Fruit fly (Drosophila melanogaster) whole organism, embryonic: ENCODE measurements around the gene CG10283.
A peak's percentile ranks its signal among the peaks of the same experiment; 100 is the strongest.

Experiments
- CTCF ChIP-seq: fragments of 200-800 bp; sonication (Bioruptor generic); optimal IDR thresholded peaks from 2 replicates; lab custom pipeline; 2017; ENCODE audit warnings: missing biosample characterization, mild to moderate bottlenecking, missing genetic modification characterization, moderate library complexity
- CrebB ChIP-seq: fragments of 200-800 bp; sonication (Bioruptor generic); optimal IDR thresholded peaks from 3 replicates; lab custom pipeline; 2018; ENCODE audit warnings: missing biosample characterization, mild to moderate bottlenecking, missing genetic modification characterization
- Ets65A ChIP-seq: fragments of 200-800 bp; sonication (Bioruptor generic); peaks from one replicate; lab custom pipeline; 2016; ENCODE audit warnings: missing biosample characterization, missing genetic modification characterization
- cato ChIP-seq: fragments of 200-800 bp; sonication (Bioruptor generic); optimal IDR thresholded peaks from 2 replicates; lab custom pipeline; 2016; ENCODE audit warnings: missing biosample characterization, missing genetic modification characterization, borderline replicate concordance
- ranshi ChIP-seq: fragments of 200-800 bp; sonication (Bioruptor generic); IDR thresholded peaks from 2 replicates; pipeline ENCODE4 v1.3.6; 2022; ENCODE audit warnings: missing biosample characterization, missing genetic modification characterization

DNA sequence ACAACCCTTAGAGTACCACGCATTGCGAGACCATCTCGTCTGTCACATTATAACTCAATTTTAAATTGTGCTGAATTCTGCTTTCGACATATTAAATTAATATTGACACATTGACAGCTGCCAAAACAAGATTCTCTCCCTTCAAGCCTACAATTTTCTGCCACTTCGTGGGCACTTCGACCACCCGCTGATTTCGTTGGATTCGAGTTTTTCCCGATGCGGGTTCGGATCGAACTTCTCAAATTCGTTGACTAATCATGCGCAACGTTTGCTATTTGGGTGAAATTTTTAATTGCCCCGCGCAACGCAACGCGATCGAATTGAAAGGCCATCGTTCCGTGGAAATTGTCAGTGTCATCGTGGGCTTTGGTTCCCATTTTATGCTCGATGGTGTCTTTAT is 22.6 kb upstream of the CG10283 start:
- TF ChIP-seq CrebB (tag; lab: Kevin White, UChicago) = no peak
- TF ChIP-seq ranshi (GFP tag; lab: Robert Waterston, UW) = no peak
- TF ChIP-seq Ets65A (GFP tag; lab: Kevin White, UChicago) = peak; percentile 17
- no peak for TF ChIP-seq CTCF
- TF ChIP-seq cato (GFP tag; lab: Kevin White, UChicago) = no peak
